Fruit fly (Drosophila melanogaster): ENCODE measurements around the gene Axud1.

Gene Axud1

DNA sequence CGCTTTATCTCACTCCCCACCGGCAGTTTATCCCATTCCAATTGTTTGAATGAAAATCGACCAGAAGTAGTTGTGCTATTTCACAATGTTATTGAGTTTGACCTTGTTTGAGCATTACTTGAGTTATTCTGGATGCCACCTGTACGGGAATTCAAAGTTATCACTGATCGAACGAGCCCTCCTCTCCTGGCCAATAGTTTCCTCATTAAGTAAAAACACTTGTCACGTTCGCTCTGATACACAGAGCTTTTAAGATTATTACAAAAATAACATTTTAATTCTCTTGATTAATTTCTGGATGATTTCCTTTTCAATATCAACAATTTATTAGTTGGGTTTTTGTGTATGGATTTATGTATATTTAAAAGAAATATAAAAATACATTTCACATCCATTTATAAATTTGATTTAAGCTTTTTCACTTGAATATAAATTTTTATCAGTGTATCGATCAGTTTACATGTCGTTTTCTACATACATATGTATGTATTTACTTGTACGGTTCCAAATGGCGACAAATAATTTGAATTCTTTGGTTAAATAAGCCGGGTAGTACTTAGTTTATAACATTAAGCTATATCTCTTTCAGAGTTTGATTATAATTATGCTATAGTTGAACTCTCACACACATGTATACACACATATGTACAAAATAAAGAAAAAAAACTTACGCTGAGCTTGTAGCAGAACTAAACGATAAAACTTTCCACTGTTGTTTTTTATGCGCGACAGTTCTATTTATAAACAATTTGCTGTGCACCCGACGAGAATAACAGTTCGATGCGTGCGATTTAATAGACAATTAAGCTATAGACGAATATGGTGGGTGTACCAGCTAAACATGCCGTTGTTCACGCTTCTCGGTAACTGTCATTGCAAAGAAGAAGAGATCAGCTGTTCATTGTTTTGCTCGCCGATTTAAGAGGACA lies 8.9 kb downstream of the Axud1 start, which contains the start of the genes CG3609 and CG15390:
CG3609 (minus strand) TSS at position 810 of the 929 bp plus-strand sequence.
CG15390 (plus strand) TSS at position 896 of the 929 bp plus-strand sequence.
- TF ChIP-seq Myc (optimal IDR thresholded peaks at IDR 0.05), result no peak
- TF ChIP-seq Sin3A (optimal IDR thresholded peaks at IDR 0.05), result no peak
- TF ChIP-seq ttk (optimal IDR thresholded peaks at IDR 0.05), result no peak
- no peak for TF ChIP-seq insv (optimal IDR thresholded peaks at IDR 0.05)
- no peak for TF ChIP-seq h (optimal IDR thresholded peaks at IDR 0.05)
- no peak for TF ChIP-seq psq (optimal IDR thresholded peaks at IDR 0.05)

DNA sequence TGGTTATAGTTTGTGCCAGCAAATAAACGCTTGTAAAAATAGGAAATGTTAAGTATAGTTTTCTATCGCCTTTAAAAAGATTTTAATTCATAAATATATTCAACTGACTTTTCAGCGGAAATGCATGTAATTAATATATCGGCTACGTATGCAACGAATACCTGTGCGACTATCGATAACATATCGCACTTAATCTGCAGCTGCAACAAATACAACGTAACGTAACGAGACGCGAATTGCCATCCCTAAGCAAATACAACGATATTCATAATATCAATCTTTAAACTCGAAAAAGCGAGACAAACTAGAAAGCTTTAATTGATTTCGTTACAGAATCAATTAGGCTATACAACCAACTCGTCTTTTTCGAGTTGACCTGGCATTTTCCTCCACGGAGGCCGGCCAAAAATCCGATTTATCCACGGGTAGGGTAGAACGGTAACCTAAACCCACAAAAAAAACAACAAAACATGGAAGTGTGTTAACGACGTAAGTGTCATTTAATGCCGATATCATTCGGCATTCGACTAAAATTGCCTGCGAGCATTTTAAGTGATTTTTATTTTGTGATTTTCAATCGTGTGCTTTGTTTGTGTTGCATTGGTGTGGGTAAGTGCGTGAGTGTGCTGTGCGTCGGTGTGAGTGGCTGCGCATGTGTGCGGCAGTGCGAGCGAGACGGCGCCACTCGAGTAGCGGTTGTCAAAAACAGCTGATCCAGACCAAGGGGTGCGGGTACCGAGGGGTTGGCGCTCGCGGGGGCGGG lies 10.7 kb downstream of the Axud1 start, which contains the start of gene Atxn7:
Atxn7 (plus strand) TSS at position 187 of the 763 bp plus-strand sequence.
- no peak for TF ChIP-seq h (optimal IDR thresholded peaks at IDR 0.05)
- no peak for TF ChIP-seq Myc (optimal IDR thresholded peaks at IDR 0.05)
- no peak for TF ChIP-seq Sin3A (optimal IDR thresholded peaks at IDR 0.05)
- TF ChIP-seq ttk (optimal IDR thresholded peaks at IDR 0.05), result no peak
- TF ChIP-seq psq (optimal IDR thresholded peaks at IDR 0.05), result no peak
- no peak for TF ChIP-seq insv (optimal IDR thresholded peaks at IDR 0.05)

DNA sequence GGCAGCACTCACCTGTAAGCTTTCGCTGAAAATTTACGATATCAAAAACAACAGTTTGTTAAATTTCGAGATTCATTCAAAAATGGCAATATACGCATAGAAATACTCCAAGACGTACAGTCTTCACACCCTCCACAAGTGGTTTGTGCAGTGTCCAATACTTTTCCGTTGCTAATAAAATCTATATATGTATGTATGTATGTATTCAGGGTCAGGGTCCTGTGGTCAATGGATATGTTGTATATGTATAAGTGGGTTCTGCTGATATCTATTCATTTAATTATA lies 11.2 kb downstream of the Axud1 start:
- TF ChIP-seq h (optimal IDR thresholded peaks at IDR 0.05), result no peak

DNA sequence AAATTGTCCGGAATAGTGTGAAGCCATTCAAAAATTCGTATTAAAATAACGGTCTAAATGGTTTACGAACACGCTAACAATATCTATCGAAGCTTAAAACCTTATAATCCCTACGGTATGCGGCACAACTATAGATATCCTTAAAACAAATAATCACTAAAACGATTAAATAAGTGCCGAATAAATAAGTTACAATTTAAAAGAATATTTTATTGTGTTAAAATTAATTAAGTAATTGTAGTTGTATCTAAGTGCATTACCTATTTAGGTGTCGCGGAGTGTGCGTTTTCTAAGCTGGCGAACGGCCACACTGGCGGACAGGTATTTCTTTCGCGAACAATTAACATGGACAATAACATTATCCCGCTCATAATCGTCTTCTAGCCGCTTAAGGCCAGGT lies 15.7 kb downstream of the Axud1 start, which contains the start of gene Eogt:
Eogt (plus strand) TSS at position 293 of the 400 bp plus-strand sequence.
- TF ChIP-seq h (optimal IDR thresholded peaks at IDR 0.05) (no peak), insv (optimal IDR thresholded peaks at IDR 0.05) (no peak)

DNA sequence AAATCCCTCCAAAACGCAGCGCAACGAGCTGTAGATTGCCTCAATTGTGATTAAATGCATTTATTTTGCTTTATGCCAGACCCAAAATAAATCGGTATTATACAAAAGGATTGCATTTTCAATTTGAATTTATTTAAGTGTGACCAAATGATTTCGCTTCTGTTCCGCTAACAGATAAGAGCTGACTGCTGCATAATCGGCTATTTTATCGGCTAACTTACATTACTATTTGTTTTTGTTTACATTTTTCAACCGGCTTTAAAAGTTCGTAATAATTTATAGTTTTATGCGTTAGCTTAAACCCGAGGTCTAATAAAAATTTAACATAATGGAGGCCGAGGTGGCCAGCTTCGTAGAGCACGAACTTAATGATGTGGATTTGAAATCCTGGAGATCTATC lies 17.8 kb downstream of the Axud1 start, which contains the start of gene PIG-Wa:
PIG-Wa (plus strand) TSS at position 232 of the 400 bp plus-strand sequence.
- TF ChIP-seq Sin3A (optimal IDR thresholded peaks at IDR 0.05), result no peak
- TF ChIP-seq Myc (optimal IDR thresholded peaks at IDR 0.05), result no peak
- no peak for TF ChIP-seq psq (optimal IDR thresholded peaks at IDR 0.05)
- no peak for TF ChIP-seq ttk (optimal IDR thresholded peaks at IDR 0.05)
- no peak for TF ChIP-seq h (optimal IDR thresholded peaks at IDR 0.05)
- no peak for TF ChIP-seq insv (optimal IDR thresholded peaks at IDR 0.05)

DNA sequence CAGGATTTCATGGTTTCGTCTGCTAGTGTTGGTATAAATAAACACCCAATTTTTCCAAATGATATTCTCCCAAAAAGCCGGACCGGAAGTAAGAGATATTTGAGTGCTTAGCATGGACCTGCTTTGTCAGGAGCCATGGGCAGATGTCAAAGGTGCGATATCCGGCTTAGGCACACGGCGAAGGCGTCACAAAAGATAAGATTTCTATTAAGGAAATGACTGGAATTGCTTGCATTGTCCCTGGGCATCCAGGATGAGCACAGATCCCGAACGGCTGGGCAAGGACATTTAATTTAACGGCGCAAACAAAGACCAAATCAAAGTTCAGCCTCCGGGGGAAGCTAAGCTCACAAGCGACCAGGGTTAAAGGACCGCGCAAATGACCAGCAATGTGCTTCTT lies 20.5 kb downstream of the Axud1 start, which contains the start of gene CG3557:
CG3557 (minus strand) TSS at position 101 of the 400 bp plus-strand sequence.
- TF ChIP-seq insv (optimal IDR thresholded peaks at IDR 0.05) (no peak), Myc (optimal IDR thresholded peaks at IDR 0.05) (no peak), ttk (optimal IDR thresholded peaks at IDR 0.05) (no peak), psq (optimal IDR thresholded peaks at IDR 0.05) (no peak), Sin3A (optimal IDR thresholded peaks at IDR 0.05) (no peak), h (optimal IDR thresholded peaks at IDR 0.05) (no peak)

DNA sequence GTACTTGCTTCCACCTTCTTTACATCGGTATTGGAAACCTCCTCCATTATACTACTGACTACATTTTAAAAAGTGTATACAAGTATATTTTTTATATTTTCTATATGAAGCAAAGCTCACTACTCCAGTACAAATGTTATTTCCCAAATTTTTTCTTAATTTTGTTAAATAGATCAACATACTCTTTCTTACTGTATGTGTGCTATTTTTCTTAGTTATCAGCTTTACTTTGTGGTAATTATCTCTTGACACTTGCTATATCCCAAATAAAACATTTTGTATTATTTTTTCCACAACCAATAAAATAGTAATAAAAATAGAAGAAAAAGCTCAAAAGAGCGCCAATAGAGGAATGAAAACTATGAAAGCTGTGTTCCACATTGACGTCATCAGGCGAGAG lies 25.4 kb downstream of the Axud1 start, which contains the start of gene CG43750:
CG43750 (minus strand) TSS at position 101 of the 400 bp plus-strand sequence.
- TF ChIP-seq h (optimal IDR thresholded peaks at IDR 0.05), result no peak
- TF ChIP-seq Myc (optimal IDR thresholded peaks at IDR 0.05), result no peak
- no peak for TF ChIP-seq insv (optimal IDR thresholded peaks at IDR 0.05)
- no peak for TF ChIP-seq ttk (optimal IDR thresholded peaks at IDR 0.05)
- TF ChIP-seq Sin3A (optimal IDR thresholded peaks at IDR 0.05), result no peak
- TF ChIP-seq psq (optimal IDR thresholded peaks at IDR 0.05), result no peak

DNA sequence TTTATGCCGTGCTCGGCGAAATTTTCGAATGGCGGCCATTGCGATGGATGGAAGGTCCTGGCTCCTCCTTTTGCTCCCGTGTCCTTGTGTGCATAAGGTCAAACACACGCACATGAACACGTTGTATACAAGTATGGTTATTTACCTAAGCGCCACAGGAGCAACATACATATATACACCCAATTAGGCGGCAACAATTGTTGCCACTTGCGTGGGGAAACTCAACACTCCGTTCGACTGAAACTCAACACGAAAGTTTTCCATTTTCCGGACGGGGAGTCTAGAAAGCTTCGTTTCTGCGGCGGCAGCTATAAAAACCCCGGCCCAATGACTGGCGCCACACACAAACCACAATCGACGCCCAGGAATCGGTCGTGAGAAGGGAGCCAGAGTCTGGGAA lies 26.2 kb downstream of the Axud1 start, which contains the start of gene CG46448:
CG46448 (plus strand) TSS at position 340 of the 400 bp plus-strand sequence.
- TF ChIP-seq ttk (optimal IDR thresholded peaks at IDR 0.05) (no peak), Sin3A (optimal IDR thresholded peaks at IDR 0.05) (no peak)

DNA sequence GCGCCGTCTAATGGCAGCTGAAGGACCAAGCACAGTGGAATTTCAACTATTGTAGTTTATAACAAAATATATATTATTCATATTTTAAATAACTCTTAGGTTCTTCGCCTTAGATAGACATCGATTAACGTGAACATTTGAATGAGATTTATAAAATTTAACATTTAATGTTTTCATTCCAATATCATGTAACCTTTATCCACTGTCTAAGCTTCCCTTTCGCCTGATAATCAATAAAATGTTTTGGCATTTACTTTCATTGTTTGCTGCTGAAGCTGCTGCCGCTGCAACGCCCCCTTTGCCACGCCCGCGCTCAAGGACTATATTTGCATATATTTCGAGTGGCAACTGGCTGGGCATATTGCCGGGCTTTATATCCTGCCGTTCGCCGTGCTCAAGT lies 29.7 kb downstream of the Axud1 start:
- no peak for TF ChIP-seq Sin3A (optimal IDR thresholded peaks at IDR 0.05)
- TF ChIP-seq insv (optimal IDR thresholded peaks at IDR 0.05), result no peak
- no peak for TF ChIP-seq Myc (optimal IDR thresholded peaks at IDR 0.05)
- TF ChIP-seq psq (optimal IDR thresholded peaks at IDR 0.05), result no peak
- no peak for TF ChIP-seq ttk (optimal IDR thresholded peaks at IDR 0.05)
- TF ChIP-seq h (optimal IDR thresholded peaks at IDR 0.05), result no peak

DNA sequence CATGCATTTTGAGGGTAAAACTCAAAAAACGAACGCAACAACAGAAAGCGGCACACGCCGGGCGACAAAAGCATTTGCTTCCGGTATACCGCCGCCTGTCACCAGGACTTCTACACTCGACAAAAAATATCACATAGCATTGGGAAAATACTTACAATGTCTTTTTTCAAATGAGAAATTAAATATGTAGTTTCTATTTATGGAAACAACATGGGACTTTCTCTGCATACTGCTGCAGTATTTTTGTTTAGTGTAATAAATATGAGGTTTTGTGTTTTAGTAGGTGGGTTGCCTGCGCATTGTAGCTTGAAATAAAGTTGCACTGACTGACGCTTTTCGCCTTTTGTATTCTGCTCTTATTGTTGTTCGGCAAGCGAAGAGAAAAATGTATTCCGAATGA lies 31.9 kb downstream of the Axud1 start:
- no peak for TF ChIP-seq h (optimal IDR thresholded peaks at IDR 0.05)
- TF ChIP-seq Myc (optimal IDR thresholded peaks at IDR 0.05), result no peak
- TF ChIP-seq psq (optimal IDR thresholded peaks at IDR 0.05), result no peak
- no peak for TF ChIP-seq insv (optimal IDR thresholded peaks at IDR 0.05)
- no peak for TF ChIP-seq Sin3A (optimal IDR thresholded peaks at IDR 0.05)
- TF ChIP-seq ttk (optimal IDR thresholded peaks at IDR 0.05), result no peak

DNA sequence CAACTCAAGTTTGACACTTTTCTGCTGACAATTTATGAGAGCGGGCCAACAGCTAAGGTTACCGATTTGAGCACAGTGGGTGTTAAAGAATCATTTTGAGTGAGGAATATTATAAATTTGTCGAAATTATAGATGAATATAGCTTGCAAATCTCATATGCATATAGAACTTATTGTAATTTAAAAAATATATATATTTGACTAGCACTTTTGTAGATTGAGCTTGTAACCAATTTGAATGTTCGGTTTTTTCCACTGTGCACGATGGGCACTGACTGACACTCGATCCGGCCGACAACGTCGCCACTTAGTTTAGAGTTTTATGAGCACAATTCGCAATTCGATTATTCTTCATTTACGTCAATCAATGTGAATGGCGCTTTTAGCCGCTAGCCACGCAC lies 33.3 kb downstream of the Axud1 start:
- TF ChIP-seq Myc (optimal IDR thresholded peaks at IDR 0.05), result no peak
- TF ChIP-seq Sin3A (optimal IDR thresholded peaks at IDR 0.05), result no peak
- TF ChIP-seq ttk (optimal IDR thresholded peaks at IDR 0.05), result no peak
- TF ChIP-seq psq (optimal IDR thresholded peaks at IDR 0.05), result no peak
- TF ChIP-seq insv (optimal IDR thresholded peaks at IDR 0.05), result no peak
- TF ChIP-seq h (optimal IDR thresholded peaks at IDR 0.05), result no peak

DNA sequence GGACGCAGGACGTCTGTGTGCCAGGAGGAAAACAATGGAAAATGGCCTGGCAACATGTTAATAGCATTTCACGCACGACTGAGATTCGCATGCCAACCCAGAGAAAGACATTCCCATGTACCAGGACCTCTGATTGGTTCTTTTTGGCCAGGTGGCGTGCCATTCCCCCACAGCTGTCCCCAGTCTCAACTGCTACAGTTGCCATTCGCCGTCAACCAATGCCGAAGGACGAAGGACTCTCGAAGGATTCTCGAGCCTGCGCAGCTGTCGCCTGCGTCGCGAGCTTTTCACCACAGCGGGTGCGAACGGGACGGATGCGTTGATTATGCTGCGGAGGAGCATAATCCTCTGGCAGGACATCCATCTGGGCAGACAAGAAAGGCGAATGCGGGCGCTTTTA lies 34.8 kb downstream of the Axud1 start, which contains the start of gene VGlut:
VGlut (plus strand) TSS at position 399 of the 400 bp plus-strand sequence.
- TF ChIP-seq Myc (optimal IDR thresholded peaks at IDR 0.05) (no peak), Sin3A (optimal IDR thresholded peaks at IDR 0.05) (no peak), h (optimal IDR thresholded peaks at IDR 0.05) (no peak), insv (optimal IDR thresholded peaks at IDR 0.05) (no peak), psq (optimal IDR thresholded peaks at IDR 0.05) (no peak), ttk (optimal IDR thresholded peaks at IDR 0.05) (no peak)

Measured in Kc167 (cell line).